Fruit fly (Drosophila melanogaster): ENCODE results near the gene Alg10.

Gene Alg10

dm6 chr3L:11197291-11198021 lies 32.7 kb downstream of the Alg10 start, which contains the start of gene GlcAT-P (continued):
- TF ChIP-seq Awh (GFP tag; IDR thresholded peaks at IDR 0.05), result 0 out of 2 replicates have a peak, but pooled peaks have one; percentile 51
- no peak; the same call in 1 of the 2 replicates for TF ChIP-seq MBD-R2 (GFP tag; IDR thresholded peaks at IDR 0.05)
- TF ChIP-seq Adf1 (GFP tag; IDR thresholded peaks at IDR 0.05), result peak; percentile 54
- no peak for TF ChIP-seq CG7357 (GFP tag; IDR thresholded peaks at IDR 0.05)
- peak; percentile 53; the same call in 1 of the 2 replicates for TF ChIP-seq lmd (GFP tag; IDR thresholded peaks at IDR 0.05)
- TF ChIP-seq otp (GFP tag; IDR thresholded peaks at IDR 0.05), result no peak
- TF ChIP-seq sim (GFP tag; IDR thresholded peaks at IDR 0.05), result peak; percentile 22; the same call in 1 of the 2 replicates
- peak; percentile 91 for TF ChIP-seq gem (tag; optimal IDR thresholded peaks at IDR 0.05)
- no peak for TF ChIP-seq unc-4 (GFP tag; IDR thresholded peaks at IDR 0.05; ENCODE audit: partially characterized antibody)
- TF ChIP-seq ERR (GFP tag; optimal IDR thresholded peaks at IDR 0.05), result no peak
- peak; percentile 32 for TF ChIP-seq CG4328 (GFP tag; optimal IDR thresholded peaks at IDR 0.05)
- TF ChIP-seq ac (GFP tag; optimal IDR thresholded peaks at IDR 0.05), result no peak
- no peak for TF ChIP-seq p53 (GFP tag; optimal IDR thresholded peaks at IDR 0.05)
- TF ChIP-seq E2f1 (GFP tag; IDR thresholded peaks at IDR 0.05), result peak; percentile 74
- TF ChIP-seq dmrt99B (tag; optimal IDR thresholded peaks at IDR 0.05), result peak; percentile 75
- no peak for TF ChIP-seq MESR4 (GFP tag; optimal IDR thresholded peaks at IDR 0.05)
- no peak for TF ChIP-seq CG4282 (GFP tag; optimal IDR thresholded peaks at IDR 0.05)
- TF ChIP-seq fd102C (GFP tag; optimal IDR thresholded peaks at IDR 0.05), result no peak
- no peak for TF ChIP-seq CG30431 (GFP tag; optimal IDR thresholded peaks at IDR 0.05)
- TF ChIP-seq repo (GFP tag; optimal IDR thresholded peaks at IDR 0.05), result no peak
- no peak for TF ChIP-seq nau (GFP tag; optimal IDR thresholded peaks at IDR 0.05)
- no peak for TF ChIP-seq ase (GFP tag; IDR thresholded peaks at IDR 0.05)
- no peak for TF ChIP-seq jumu (GFP tag; optimal IDR thresholded peaks at IDR 0.05)
- no peak for TF ChIP-seq CG11093 (GFP tag; IDR thresholded peaks at IDR 0.05)
- no peak for TF ChIP-seq CG12744 (GFP tag; optimal IDR thresholded peaks at IDR 0.05)
- TF ChIP-seq CG7372 (GFP tag; IDR thresholded peaks at IDR 0.05), result 0 out of 2 replicates have a peak, but pooled peaks have one; percentile 43
- TF ChIP-seq CG18599 (GFP tag; optimal IDR thresholded peaks at IDR 0.05), result peak; percentile 89
- peak; percentile 87 for TF ChIP-seq Fer1 (GFP tag; optimal IDR thresholded peaks at IDR 0.05)
- no peak for TF ChIP-seq dati (GFP tag; IDR thresholded peaks at IDR 0.05)
- peak; percentile 32; the same call in 1 of the 2 replicates for TF ChIP-seq bowl (GFP tag; IDR thresholded peaks at IDR 0.05)
- TF ChIP-seq CG14050 (GFP tag; IDR thresholded peaks at IDR 0.05), result peak; percentile 46; the same call in 2 of the 3 replicates
- no peak for TF ChIP-seq CG7745 (tag; optimal IDR thresholded peaks at IDR 0.05)
- peak; percentile 89 for TF ChIP-seq CG12391 (tag; optimal IDR thresholded peaks at IDR 0.05)
- TF ChIP-seq unpg (GFP tag; optimal IDR thresholded peaks at IDR 0.05), result peak; percentile 85
- TF ChIP-seq ssp (GFP tag; IDR thresholded peaks at IDR 0.05), result no peak
- TF ChIP-seq BtbVII (GFP tag; optimal IDR thresholded peaks at IDR 0.05), result peak; percentile 70
- TF ChIP-seq CG12659 (GFP tag; optimal IDR thresholded peaks at IDR 0.05), result peak; percentile 83
- TF ChIP-seq dpn (GFP tag; optimal IDR thresholded peaks at IDR 0.05), result peak in 1 of 2 experiments; percentile 58
- TF ChIP-seq peb (GFP tag; IDR thresholded peaks at IDR 0.05), result no peak; the same call in 1 of the 2 replicates
- no peak for TF ChIP-seq Atf-2 (GFP tag; optimal IDR thresholded peaks at IDR 0.05)
- peak; percentile 64 for TF ChIP-seq tgo (GFP tag; IDR thresholded peaks at IDR 0.05)
- peak; percentile 2 for TF ChIP-seq stwl (tag; optimal IDR thresholded peaks at IDR 0.05)
- peak; percentile 71 for TF ChIP-seq esg (GFP tag; conservative IDR thresholded peaks at IDR 0.05)
- no peak for TF ChIP-seq btn (GFP tag; optimal IDR thresholded peaks at IDR 0.05)
- no peak for TF ChIP-seq pnt (GFP tag; optimal IDR thresholded peaks at IDR 0.05)
- no peak for TF ChIP-seq CG4854 (GFP tag; optimal IDR thresholded peaks at IDR 0.05)
- no peak for TF ChIP-seq sens (GFP tag)
- no peak for TF ChIP-seq ttk (GFP tag; IDR thresholded peaks at IDR 0.05)
- no peak for TF ChIP-seq HLH54F (GFP tag; optimal IDR thresholded peaks at IDR 0.05)
- TF ChIP-seq salm (tag; optimal IDR thresholded peaks at IDR 0.05), result peak; percentile 36

All from whole organism, embryonic.